Fruit fly (Drosophila melanogaster) whole organism, embryonic: Measurements from ENCODE around the gene CG7213.

Experiments used
- Antp ChIP-seq: fragments of 200-800 bp; sonication (Bioruptor generic); optimal IDR thresholded peaks from 3 replicates; lab custom pipeline; 2016; ENCODE audit warnings: missing biosample characterization, missing genetic modification characterization
- Atf-2 ChIP-seq: fragments of 200-800 bp; sonication (Bioruptor generic); optimal IDR thresholded peaks from 2 replicates; lab custom pipeline; 2016; ENCODE audit warnings: missing biosample characterization, missing genetic modification characterization
- Awh ChIP-seq: fragments of 200-800 bp; sonication (Bioruptor generic); IDR thresholded peaks from 2 replicates; pipeline ENCODE4, ENCODE4 v1.3.6; 2022; ENCODE audit warnings: missing biosample characterization, missing genetic modification characterization
- B-H1 ChIP-seq: fragments of 200-800 bp; sonication (Bioruptor generic); IDR thresholded peaks from 3 replicates; pipeline ENCODE4 v1.3.6; 2022; ENCODE audit warnings: missing biosample characterization, missing genetic modification characterization
- B-H2 ChIP-seq: fragments of 200-800 bp; sonication (Bioruptor generic); optimal IDR thresholded peaks from 2 replicates; lab custom pipeline; 2018; ENCODE audit warnings: missing biosample characterization, mild to moderate bottlenecking, missing genetic modification characterization
- C15 ChIP-seq: fragments of 200-800 bp; sonication (Bioruptor generic); IDR thresholded peaks from 3 replicates; pipeline ENCODE4 v1.3.6; 2022; ENCODE audit warnings: missing biosample characterization, missing genetic modification characterization
- CG10366 ChIP-seq: fragments of 200-800 bp; sonication (Bioruptor generic); IDR thresholded peaks from 2 replicates; pipeline ENCODE4 v1.3.6; 2022; ENCODE audit warnings: missing biosample characterization, missing genetic modification characterization
- CG11695 ChIP-seq: fragments of 200-800 bp; sonication (Bioruptor generic); IDR thresholded peaks from 3 replicates; pipeline ENCODE4 v1.3.6; 2022; ENCODE audit warnings: missing biosample characterization, missing genetic modification characterization
- CG12659 ChIP-seq: fragments of 200-800 bp; sonication (Bioruptor generic); optimal IDR thresholded peaks from 3 replicates; lab custom pipeline; 2017; ENCODE audit warnings: mild to moderate bottlenecking, missing biosample characterization, missing genetic modification reagents, missing genetic modification characterization
- CG16813 ChIP-seq: fragments of 200-800 bp; sonication (Bioruptor generic); IDR thresholded peaks from 3 replicates; pipeline ENCODE4 v1.3.6; 2022; ENCODE audit warnings: missing biosample characterization, missing genetic modification characterization; ENCODE audit not compliant: partially characterized antibody
- CG17359 ChIP-seq: fragments of 200-800 bp; sonication (Bioruptor generic); optimal IDR thresholded peaks from 3 replicates; lab custom pipeline; 2018; ENCODE audit warnings: missing biosample characterization, mild to moderate bottlenecking, missing genetic modification characterization, moderate library complexity
- CG1832 ChIP-seq: fragments of 200-800 bp; sonication (Bioruptor generic); optimal IDR thresholded peaks from 2 replicates; lab custom pipeline; 2017; ENCODE audit warnings: missing biosample characterization, mild to moderate bottlenecking, missing genetic modification characterization, inconsistent platforms
- CG2116 ChIP-seq: fragments of 200-800 bp; sonication (Bioruptor generic); optimal IDR thresholded peaks from 3 replicates; lab custom pipeline; 2018; ENCODE audit warnings: missing biosample characterization, mild to moderate bottlenecking, missing genetic modification characterization
- CG32532 ChIP-seq: fragments of 200-800 bp; sonication (Bioruptor generic); IDR thresholded peaks from 2 replicates; pipeline ENCODE4 v1.3.6; 2022; ENCODE audit warnings: missing biosample characterization, missing genetic modification characterization
- CG3281 ChIP-seq: fragments of 200-800 bp; sonication (Bioruptor generic); optimal IDR thresholded peaks from 3 replicates; lab custom pipeline; 2017; ENCODE audit warnings: missing biosample characterization, mild to moderate bottlenecking, missing genetic modification characterization
- CG7271 ChIP-seq: fragments of 200-800 bp; sonication (Bioruptor generic); optimal IDR thresholded peaks from 2 replicates; lab custom pipeline; 2018; ENCODE audit warnings: missing biosample characterization, mild to moderate bottlenecking, missing genetic modification characterization, moderate library complexity
- CG7357 ChIP-seq: fragments of 200-800 bp; sonication (Bioruptor generic); IDR thresholded peaks from 3 replicates; pipeline ENCODE4 v1.3.6; 2022; ENCODE audit warnings: missing biosample characterization, missing genetic modification characterization
- CG9797 ChIP-seq: fragments of 200-800 bp; sonication (Bioruptor generic); optimal IDR thresholded peaks from 3 replicates; lab custom pipeline; 2018; ENCODE audit warnings: missing biosample characterization, mild to moderate bottlenecking, missing genetic modification characterization
- CTCF ChIP-seq: fragments of 200-800 bp; sonication (Bioruptor generic); optimal IDR thresholded peaks from 2 replicates; lab custom pipeline; 2017; ENCODE audit warnings: missing biosample characterization, mild to moderate bottlenecking, missing genetic modification characterization, moderate library complexity
- CkIIα-i1 ChIP-seq: fragments of 200-800 bp; sonication (Bioruptor generic); IDR thresholded peaks from 2 replicates; pipeline ENCODE4 v1.3.6; 2022; ENCODE audit warnings: missing biosample characterization, missing genetic modification characterization
- Dbx ChIP-seq: fragments of 200-800 bp; sonication (Bioruptor generic); IDR thresholded peaks from 3 replicates; pipeline ENCODE4 v1.3.6; 2022; ENCODE audit warnings: missing biosample characterization, missing genetic modification characterization
- Doc2 ChIP-seq: fragments of 200-800 bp; sonication (Bioruptor generic); IDR thresholded peaks from 2 replicates; pipeline ENCODE4 v1.3.6; 2022; ENCODE audit warnings: missing biosample characterization, missing genetic modification characterization
- Dp ChIP-seq: fragments of 200-800 bp; sonication (Bioruptor generic); optimal IDR thresholded peaks from 2 replicates; lab custom pipeline; 2018; ENCODE audit warnings: missing biosample characterization, mild to moderate bottlenecking, missing genetic modification characterization, moderate library complexity
- Ets65A ChIP-seq: fragments of 200-800 bp; sonication (Bioruptor generic); peaks from one replicate; lab custom pipeline; 2016; ENCODE audit warnings: missing biosample characterization, missing genetic modification characterization
- Gsc ChIP-seq: fragments of 200-800 bp; sonication (Bioruptor generic); IDR thresholded peaks from 2 replicates; pipeline ENCODE4 v1.3.6; 2022; ENCODE audit warnings: missing biosample characterization, missing genetic modification characterization
- HLH54F ChIP-seq: fragments of 200-800 bp; sonication (Bioruptor generic); optimal IDR thresholded peaks from 3 replicates; lab custom pipeline; 2016; ENCODE audit warnings: missing biosample characterization, missing genetic modification characterization
- HmgZ ChIP-seq: fragments of 200-800 bp; sonication (Bioruptor generic); optimal IDR thresholded peaks from 2 replicates; lab custom pipeline; 2018; ENCODE audit warnings: missing biosample characterization, mild to moderate bottlenecking, missing genetic modification characterization
- Mes4 ChIP-seq: fragments of 200-800 bp; sonication (Bioruptor generic); optimal IDR thresholded peaks from 2 replicates; lab custom pipeline; 2016; ENCODE audit warnings: missing biosample characterization, missing genetic modification characterization
- NC2α ChIP-seq: fragments of 200-800 bp; sonication (Bioruptor generic); optimal IDR thresholded peaks from 2 replicates; lab custom pipeline; 2016; ENCODE audit warnings: missing biosample characterization, missing genetic modification characterization
- NFAT ChIP-seq: fragments of 200-800 bp; sonication (Bioruptor generic); IDR thresholded peaks from 2 replicates; pipeline ENCODE4 v1.3.6; 2022; ENCODE audit warnings: missing biosample characterization, missing genetic modification characterization
- Six4 ChIP-seq: fragments of 200-800 bp; sonication (Bioruptor generic); optimal IDR thresholded peaks from 2 replicates; lab custom pipeline; 2016; ENCODE audit warnings: missing biosample characterization, missing genetic modification characterization
- Stat92E ChIP-seq, 3 experiments: fragments of >200 bp in 2 of 3; fragments of 200-800 bp in 1 of 3; sonication (Bioruptor generic) in 1 of 3; optimal IDR thresholded peaks; 2 replicates each; lab custom pipeline; 2017 to 2019; ENCODE audit warnings: missing biosample characterization in 3 of 3, missing genetic modification characterization in 3 of 3, mild to moderate bottlenecking in 1 of 3, moderate library complexity in 1 of 3
- cas ChIP-seq: fragments of 200-800 bp; sonication (Bioruptor generic); IDR thresholded peaks from 2 replicates; pipeline ENCODE4 v1.3.6; 2022; ENCODE audit warnings: missing biosample characterization, missing genetic modification characterization
- chinmo ChIP-seq: fragments of 200-800 bp; sonication (Bioruptor generic); IDR thresholded peaks from 4 replicates; pipeline ENCODE4 v1.3.6; 2022; ENCODE audit warnings: missing biosample characterization, missing genetic modification characterization; ENCODE audit not compliant: partially characterized antibody
- eve ChIP-seq, 2 experiments: fragments of >200 bp; optimal IDR thresholded peaks; 2 replicates each; lab custom pipeline; 2017; ENCODE audit warnings: missing biosample characterization in 2 of 2, missing genetic modification characterization in 2 of 2
- eyg ChIP-seq: fragments of 200-800 bp; sonication (Bioruptor generic); optimal IDR thresholded peaks from 3 replicates; lab custom pipeline; 2016; ENCODE audit warnings: missing biosample characterization, missing genetic modification characterization
- klu ChIP-seq: fragments of 200-800 bp; sonication (Bioruptor generic); IDR thresholded peaks from 2 replicates; pipeline ENCODE4 v1.3.6; 2022; ENCODE audit warnings: missing biosample characterization, missing genetic modification characterization
- lab ChIP-seq: fragments of 200-800 bp; sonication (Bioruptor generic); optimal IDR thresholded peaks from 3 replicates; lab custom pipeline; 2017; ENCODE audit warnings: missing biosample characterization, missing genetic modification characterization, mild to moderate bottlenecking, moderate library complexity, missing genetic modification reagents
- mirr ChIP-seq: fragments of 200-800 bp; sonication (Bioruptor generic); optimal IDR thresholded peaks from 3 replicates; lab custom pipeline; 2018; ENCODE audit warnings: missing biosample characterization, mild to moderate bottlenecking, missing genetic modification characterization
- sc ChIP-seq, 3 experiments: fragments of >200 bp in 2 of 3; fragments of 200-800 bp in 1 of 3; sonication (Bioruptor generic) in 1 of 3; optimal IDR thresholded peaks; 2 replicates in 2 of 3; 3 replicates in 1 of 3; lab custom pipeline; 2017; ENCODE audit warnings: mild to moderate bottlenecking in 1 of 3, missing biosample characterization in 1 of 3, missing genetic modification characterization in 1 of 3, missing genetic modification reagents in 1 of 3
- scrt ChIP-seq: fragments of 200-800 bp; sonication (Bioruptor generic); optimal IDR thresholded peaks from 2 replicates; lab custom pipeline; 2018; ENCODE audit warnings: missing biosample characterization, mild to moderate bottlenecking, missing genetic modification characterization, moderate library complexity
- shn ChIP-seq: fragments of 200-800 bp; sonication (Bioruptor generic); optimal IDR thresholded peaks from 3 replicates; lab custom pipeline; 2016; ENCODE audit warnings: missing biosample characterization, missing genetic modification characterization
- sima ChIP-seq: fragments of 200-800 bp; sonication (Bioruptor generic); optimal IDR thresholded peaks from 2 replicates; lab custom pipeline; 2016; ENCODE audit warnings: missing biosample characterization, missing genetic modification characterization
- slou ChIP-seq: fragments of 200-800 bp; sonication (Bioruptor generic); optimal IDR thresholded peaks from 3 replicates; lab custom pipeline; 2016; ENCODE audit warnings: missing biosample characterization, missing genetic modification characterization
- sna ChIP-seq: fragments of 200-800 bp; sonication (Bioruptor generic); IDR thresholded peaks from 2 replicates; pipeline ENCODE4 v1.3.6; 2022; ENCODE audit warnings: missing biosample characterization, missing genetic modification characterization; ENCODE audit not compliant: partially characterized antibody
- sug ChIP-seq: fragments of 200-800 bp; optimal IDR thresholded peaks from 2 replicates; lab custom pipeline; 2019; ENCODE audit warnings: missing biosample characterization, mild to moderate bottlenecking, missing genetic modification characterization, moderate library complexity
- tin ChIP-seq: fragments of 200-800 bp; sonication (Bioruptor generic); optimal IDR thresholded peaks from 3 replicates; lab custom pipeline; 2016; ENCODE audit warnings: missing biosample characterization, missing genetic modification characterization
- ttk ChIP-seq: fragments of 200-800 bp; sonication (Bioruptor generic); IDR thresholded peaks from 2 replicates; pipeline ENCODE4 v2.1.2; 2022; ENCODE audit warnings: missing biosample characterization, missing genetic modification characterization
- usp ChIP-seq: fragments of >200 bp; optimal IDR thresholded peaks from 2 replicates; lab custom pipeline; 2017; ENCODE audit warnings: missing biosample characterization, missing genetic modification characterization
- vvl ChIP-seq: fragments of 200-800 bp; sonication (Bioruptor generic); IDR thresholded peaks from 2 replicates; pipeline ENCODE4 v1.3.6; 2022; ENCODE audit warnings: missing biosample characterization, missing genetic modification characterization

CG7213 gene

DNA sequence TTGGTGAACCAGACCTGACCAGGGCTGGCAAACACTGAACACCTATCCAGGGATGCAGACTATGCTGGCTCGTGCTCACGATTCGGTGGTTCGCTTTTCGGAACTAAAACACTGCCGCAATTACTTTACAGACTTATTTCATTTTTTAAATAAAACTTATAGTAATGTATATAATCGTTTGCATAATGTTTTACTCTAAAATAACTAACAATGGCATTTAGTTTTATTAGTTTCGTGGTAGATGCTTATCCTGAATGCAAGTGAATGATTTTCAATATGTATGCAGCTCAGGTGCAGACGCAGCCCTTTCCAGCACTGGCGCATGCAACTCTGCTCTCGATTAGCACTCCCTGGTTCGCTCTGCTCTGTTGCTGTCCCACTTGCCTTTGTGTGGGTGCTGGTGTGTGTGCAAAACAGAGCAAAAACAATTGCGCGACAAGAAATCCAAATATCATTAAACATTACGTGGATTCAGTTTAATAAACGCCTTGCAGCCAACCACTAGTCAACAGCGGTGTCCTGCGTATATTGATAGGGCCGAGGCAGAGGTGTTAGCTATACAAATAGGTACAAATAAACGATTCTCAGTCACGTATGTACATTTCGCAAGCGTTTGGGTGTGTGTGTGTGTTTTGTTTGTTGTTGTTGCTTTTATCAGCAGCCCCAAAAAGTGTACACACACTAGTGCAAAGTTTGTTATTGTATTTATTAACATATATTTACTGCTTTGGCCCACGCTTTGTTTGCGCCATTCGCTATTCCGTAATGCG lies 53.6 kb downstream of the CG7213 start, which contains the start of the genes ERR and Atg18a (continued):
- TF ChIP-seq CG12659 (GFP tag; lab: Kevin White, UChicago) (peak; percentile 92), mirr (no peak), Dp (GFP tag; lab: Kevin White, UChicago) (peak; percentile 27), CG10366 (GFP tag; lab: Robert Waterston, UW) (peak; percentile 84), chinmo (peak; percentile 47; the same call in 1 of the 4 replicates), scrt (peak; percentile 73), shn (peak; percentile 82), sug (peak; percentile 89), usp (no peak), NFAT (GFP tag; lab: Robert Waterston, UW) (peak; percentile 92), sna (no peak), eve (GFP tag; optimal IDR thresholded peaks at IDR 0.05; lab: Kevin White, UChicago) (no peak), CTCF (no peak), Stat92E (GFP tag; optimal IDR thresholded peaks at IDR 0.05; lab: Kevin White, UChicago) (peak in 1 of 3 experiments; percentile 7), CG16813 (GFP tag; lab: Robert Waterston, UW) (peak; percentile 71), Six4 (GFP tag; lab: Kevin White, UChicago) (peak; percentile 44), vvl (GFP tag; lab: Robert Waterston, UW) (peak; percentile 85), sima (no peak), CkIIα-i1 (GFP tag; lab: Robert Waterston, UW) (no peak), HLH54F (GFP tag; lab: Kevin White, UChicago) (peak; percentile 88), HmgZ (peak; percentile 87), klu (GFP tag; lab: Robert Waterston, UW) (peak; percentile 93), CG17359 (tag; lab: Kevin White, UChicago) (peak; percentile 77), sc (optimal IDR thresholded peaks at IDR 0.05; lab: Kevin White, UChicago) (no peak), sc (GFP tag; optimal IDR thresholded peaks at IDR 0.05; lab: Kevin White, UChicago) (peak; percentile 56), Ets65A (peak; percentile 99), NC2α (GFP tag; lab: Kevin White, UChicago) (peak; percentile 57), B-H1 (GFP tag; lab: Robert Waterston, UW) (peak; percentile 82), eyg (GFP tag; lab: Kevin White, UChicago) (peak; percentile 36), slou (peak; percentile 87), CG7271 (tag; lab: Kevin White, UChicago) (peak; percentile 39), lab (peak; percentile 83), cas (GFP tag; lab: Robert Waterston, UW) (peak; percentile 83), Atf-2 (GFP tag; lab: Kevin White, UChicago) (peak; percentile 45), Gsc (GFP tag; lab: Robert Waterston, UW) (peak; percentile 61), Awh (GFP tag; lab: Robert Waterston, UW) (peak; percentile 61), ttk (GFP tag; lab: Robert Waterston, UW) (peak; percentile 81), Dbx (GFP tag; lab: Robert Waterston, UW) (peak; percentile 86), CG2116 (peak; percentile 99), B-H2 (GFP tag; lab: Kevin White, UChicago) (peak; percentile 85), Doc2 (peak; percentile 77; the same call in 1 of the 2 replicates), CG1832 (GFP tag; lab: Kevin White, UChicago) (peak; percentile 23), CG7357 (GFP tag; lab: Robert Waterston, UW) (peak; percentile 74), CG11695 (peak; percentile 70; the same call in 1 of the 3 replicates), Antp (GFP tag; lab: Kevin White, UChicago) (peak; percentile 85), C15 (GFP tag; lab: Robert Waterston, UW) (peak; percentile 19; the same call in 1 of the 3 replicates), Mes4 (GFP tag; lab: Kevin White, UChicago) (no peak), tin (peak; percentile 82), CG3281 (GFP tag; lab: Kevin White, UChicago) (peak; percentile 87), CG9797 (GFP tag; lab: Kevin White, UChicago) (peak; percentile 50), CG32532 (GFP tag; lab: Robert Waterston, UW) (peak; percentile 90)
